Worm (Caenorhabditis elegans) whole organism, late embryonic: ENCODE data around the gene col-42.

Experiments
- ets-4 ChIP-seq: sonication (generic microtip); optimal IDR thresholded peaks from 2 replicates; lab custom pipeline; 2016; ENCODE audit warnings: missing genetic modification characterization, missing compliant biosample characterization
- pat-9 ChIP-seq: fragments of 200-800 bp; sonication (Bioruptor generic); optimal IDR thresholded peaks from 2 replicates; lab custom pipeline; 2018; ENCODE audit warnings: mild to moderate bottlenecking, missing genetic modification characterization, moderate library complexity, missing compliant biosample characterization

- TF ChIP-seq pat-9 (tag; lab: Kevin White, UChicago): no peak
- TF ChIP-seq ets-4 (tag; lab: Kevin White, UChicago): no peak
Observed at ce11 chrV:18674367-18674766, 36.1 kb downstream of the col-42 start.
